Worm (Caenorhabditis elegans) whole organism, early embryonic: Measurements from ENCODE around the gene T22B2.2.

Source experiments
- B0310.2 ChIP-seq: sonication (generic microtip); optimal IDR thresholded peaks from 2 replicates; lab custom pipeline; 2016; ENCODE audit warnings: mild to moderate bottlenecking, missing genetic modification characterization, missing compliant biosample characterization
- F13C5.2 ChIP-seq: sonication (generic microtip); optimal IDR thresholded peaks from 2 replicates; lab custom pipeline; 2017; ENCODE audit warnings: mild to moderate bottlenecking, missing genetic modification characterization, inconsistent platforms, missing compliant biosample characterization
- aly-1 ChIP-seq: sonication (generic microtip); optimal IDR thresholded peaks from 2 replicates; lab custom pipeline; 2016; ENCODE audit warnings: missing genetic modification characterization, missing compliant biosample characterization
- ama-1 ChIP-seq: fragments of 150-350 bp; optimal IDR thresholded peaks from 2 replicates; lab custom pipeline; 2014
- ceh-13 ChIP-seq: fragments of 200-800 bp; sonication (Bioruptor generic); optimal IDR thresholded peaks from 2 replicates; lab custom pipeline; 2018; ENCODE audit warnings: mild to moderate bottlenecking, missing genetic modification characterization, missing compliant biosample characterization
- ceh-36 ChIP-seq: sonication (generic microtip); optimal IDR thresholded peaks from 2 replicates; lab custom pipeline; 2016; ENCODE audit warnings: missing genetic modification characterization, inconsistent platforms, missing compliant biosample characterization
- ets-7 ChIP-seq: sonication (generic microtip); optimal IDR thresholded peaks from 2 replicates; lab custom pipeline; 2016; ENCODE audit warnings: missing genotype, missing genetic modification characterization, missing compliant biosample characterization
- flt-1 ChIP-seq: fragments of 200-800 bp; sonication (Bioruptor generic); IDR thresholded peaks from 2 replicates; pipeline ENCODE4 v1.3.6; 2022; ENCODE audit warnings: missing genetic modification characterization, missing compliant biosample characterization
- hmbx-1 ChIP-seq: sonication (generic microtip); optimal IDR thresholded peaks from 2 replicates; lab custom pipeline; 2016; ENCODE audit warnings: mild to moderate bottlenecking, missing genetic modification characterization, missing compliant biosample characterization
- hmg-4 ChIP-seq: fragments of 200-800 bp; sonication (Bioruptor generic); optimal IDR thresholded peaks from 2 replicates; lab custom pipeline; 2018; ENCODE audit warnings: mild to moderate bottlenecking, missing genetic modification characterization, missing compliant biosample characterization
- hnd-1 ChIP-seq: sonication (generic microtip); optimal IDR thresholded peaks from 2 replicates; lab custom pipeline; 2016; ENCODE audit warnings: missing genetic modification characterization, missing compliant biosample characterization
- pes-1 ChIP-seq: fragments of 200-800 bp; sonication (Bioruptor generic); IDR thresholded peaks from 2 replicates; pipeline ENCODE4 v1.3.6; 2022; ENCODE audit warnings: missing genetic modification reagents, missing genetic modification characterization, missing compliant biosample characterization
- scrt-1 ChIP-seq: fragments of 200-800 bp; sonication (Bioruptor generic); IDR thresholded peaks from 2 replicates; pipeline ENCODE4 v1.3.6; 2022; ENCODE audit warnings: missing genetic modification characterization, missing compliant biosample characterization
- sea-1 ChIP-seq: fragments of 200-800 bp; sonication (Bioruptor generic); conservative IDR thresholded peaks from 2 replicates; pipeline ENCODE4 v1.3.6; 2022; ENCODE audit warnings: missing genetic modification characterization, missing compliant biosample characterization
- tbx-11 ChIP-seq: fragments of 200-800 bp; sonication (Bioruptor generic); IDR thresholded peaks from 2 replicates; pipeline ENCODE4 v1.3.6; 2022; ENCODE audit warnings: missing genetic modification characterization, missing compliant biosample characterization
- tbx-37 ChIP-seq: fragments of 200-800 bp; sonication (Bioruptor generic); conservative IDR thresholded peaks from 2 replicates; pipeline ENCODE4 v1.3.6; 2022; ENCODE audit warnings: missing genetic modification reagents, missing genetic modification characterization, missing compliant biosample characterization
- tra-4 ChIP-seq: sonication (generic microtip); optimal IDR thresholded peaks from 2 replicates; lab custom pipeline; 2017; ENCODE audit warnings: missing genetic modification characterization, missing compliant biosample characterization

T22B2.2 gene

ce11 chrX:3920101-3920500 is at the start of gene T22B2.2:
TSS of gene T22B2.2 (plus strand) at chrX:3920401.
- TF ChIP-seq ceh-13 (GFP tag; lab: Kevin White, UChicago) (no peak), tbx-11 (GFP tag; lab: Robert Waterston, UW) (no peak), hnd-1 (tag; lab: Kevin White, UChicago) (no peak), B0310.2 (no peak), sea-1 (GFP tag; lab: Robert Waterston, UW) (no peak), F13C5.2 (tag; lab: Kevin White, UChicago) (no peak), pes-1 (GFP tag; lab: Robert Waterston, UW) (no peak), hmg-4 (no peak), ama-1 (lab: Kevin White, UChicago) (no peak), tbx-37 (GFP tag; lab: Robert Waterston, UW) (no peak), tra-4 (tag; lab: Kevin White, UChicago) (no peak)

DNA sequence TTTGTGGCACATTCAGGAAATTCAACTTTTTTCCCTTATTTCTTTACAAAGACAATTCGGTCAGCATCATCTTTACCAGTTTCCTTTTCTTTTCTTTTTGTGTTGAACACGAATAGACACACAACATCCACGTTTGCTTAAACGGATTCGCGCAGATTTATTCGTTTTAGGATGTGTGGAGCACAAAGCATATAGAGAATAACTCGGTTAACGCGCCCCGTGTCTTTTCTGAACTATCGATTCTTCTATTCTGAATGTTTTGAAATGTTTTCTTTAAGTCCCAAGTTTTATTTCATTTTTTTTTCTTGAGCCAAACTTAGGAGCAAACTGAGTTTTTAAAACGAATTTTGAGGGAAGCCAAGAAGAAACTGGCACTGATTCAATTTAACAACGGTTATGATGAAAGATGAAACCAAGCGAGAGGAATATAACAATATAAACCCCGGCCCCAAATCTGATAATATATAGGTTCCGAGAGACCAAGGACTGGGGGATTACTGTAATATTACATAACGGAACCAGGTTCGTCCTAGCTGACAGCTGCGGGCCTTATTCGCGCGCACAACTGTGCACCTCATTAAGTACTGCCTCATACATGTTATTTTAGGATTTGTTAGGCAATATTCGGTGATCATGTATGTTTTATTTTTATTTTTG is 48.5 kb upstream of the T22B2.2 start:
- TF ChIP-seq tra-4 (tag; lab: Kevin White, UChicago) (no peak), tbx-11 (GFP tag; lab: Robert Waterston, UW) (no peak), ets-7 (tag; lab: Kevin White, UChicago) (no peak), pes-1 (GFP tag; lab: Robert Waterston, UW) (no peak)

- TF ChIP-seq tbx-37 (GFP tag; lab: Robert Waterston, UW) (no peak), pes-1 (GFP tag; lab: Robert Waterston, UW) (no peak), F13C5.2 (tag; lab: Kevin White, UChicago) (no peak), tra-4 (tag; lab: Kevin White, UChicago) (no peak), hmbx-1 (tag; lab: Kevin White, UChicago) (no peak), hmg-4 (no peak), ceh-13 (GFP tag; lab: Kevin White, UChicago) (no peak), tbx-11 (GFP tag; lab: Robert Waterston, UW) (no peak), hnd-1 (tag; lab: Kevin White, UChicago) (no peak), ceh-36 (tag; lab: Kevin White, UChicago) (no peak)
Observed at ce11 chrX:3873445-3873844, 46.8 kb upstream of the T22B2.2 start, which contains the start of gene lim-4. TSS of gene lim-4 (minus strand) at chrX:3873545.

ce11 chrX:3875714-3876113 is 44.5 kb upstream of the T22B2.2 start:
- TF ChIP-seq F13C5.2 (tag; lab: Kevin White, UChicago) (no peak), scrt-1 (GFP tag; lab: Robert Waterston, UW) (no peak), ceh-36 (tag; lab: Kevin White, UChicago) (no peak), flt-1 (GFP tag; lab: Robert Waterston, UW) (no peak), aly-1 (no peak), tra-4 (tag; lab: Kevin White, UChicago) (no peak), B0310.2 (no peak)

DNA sequence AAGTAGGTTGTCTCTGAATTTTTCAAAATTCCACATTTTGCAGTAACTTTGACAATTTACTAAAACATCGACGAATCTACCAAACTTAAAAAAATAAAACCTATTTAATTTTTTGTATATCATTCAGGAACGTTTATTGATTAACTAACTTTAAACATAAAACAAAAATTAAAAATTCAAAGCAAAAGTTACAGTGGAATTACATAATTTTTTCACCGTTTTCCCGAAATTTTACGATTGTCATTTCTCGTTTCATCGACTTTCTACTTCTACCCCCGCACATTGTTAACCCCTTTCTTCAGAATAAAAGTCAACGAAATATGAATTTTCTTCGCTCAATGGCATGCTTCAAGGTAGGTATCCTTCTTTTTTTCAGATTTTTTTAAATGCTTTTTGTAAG is 42.0 kb upstream of the T22B2.2 start, which contains the start of gene F47F2.1:
F47F2.1 (plus strand) TSS at position 301 of the 400 bp plus-strand sequence.
- TF ChIP-seq ets-7 (tag; lab: Kevin White, UChicago): no peak
- no peak for TF ChIP-seq ceh-36 (tag; lab: Kevin White, UChicago)
- no peak for TF ChIP-seq ceh-13 (GFP tag; lab: Kevin White, UChicago)
- no peak for TF ChIP-seq hmbx-1 (tag; lab: Kevin White, UChicago)
- TF ChIP-seq pes-1 (GFP tag; lab: Robert Waterston, UW): no peak
- no peak for TF ChIP-seq F13C5.2 (tag; lab: Kevin White, UChicago)
- TF ChIP-seq hmg-4: no peak
- TF ChIP-seq tra-4 (tag; lab: Kevin White, UChicago): no peak
- no peak for TF ChIP-seq aly-1
- TF ChIP-seq tbx-37 (GFP tag; lab: Robert Waterston, UW): no peak
- TF ChIP-seq sea-1 (GFP tag; lab: Robert Waterston, UW): no peak
- TF ChIP-seq B0310.2: no peak
- no peak for TF ChIP-seq scrt-1 (GFP tag; lab: Robert Waterston, UW)
- TF ChIP-seq hnd-1 (tag; lab: Kevin White, UChicago): no peak
- TF ChIP-seq ama-1 (lab: Kevin White, UChicago): no peak

ce11 chrX:3887595-3887994 is 32.6 kb upstream of the T22B2.2 start:
- no peak for TF ChIP-seq pes-1 (GFP tag; lab: Robert Waterston, UW)
- TF ChIP-seq hmg-4: peak; percentile 32
- TF ChIP-seq scrt-1 (GFP tag; lab: Robert Waterston, UW): no peak

DNA sequence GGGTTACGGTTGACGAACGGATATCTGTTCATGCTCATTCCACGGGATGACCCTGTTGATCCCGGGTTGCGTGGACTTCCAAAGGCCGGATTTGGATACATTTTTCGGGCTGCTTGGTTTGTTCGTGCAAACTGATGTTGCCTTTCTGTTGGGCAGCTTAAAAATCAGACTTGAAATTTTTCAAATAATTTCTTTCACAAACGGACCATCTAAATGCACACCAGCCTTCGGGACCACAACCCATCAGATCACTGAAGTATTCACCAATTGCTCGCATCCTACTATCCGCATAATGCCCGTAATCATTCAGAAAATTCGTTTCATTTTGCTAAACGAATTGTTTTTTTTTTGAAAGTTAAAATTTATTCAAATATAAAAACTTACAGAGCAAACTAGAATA is 24.6 kb upstream of the T22B2.2 start, which contains the start of gene F47F2.3:
F47F2.3 (minus strand) TSS at position 101 of the 400 bp plus-strand sequence.
- TF ChIP-seq tbx-37 (GFP tag; lab: Robert Waterston, UW) (no peak), sea-1 (GFP tag; lab: Robert Waterston, UW) (no peak), hmg-4 (no peak), aly-1 (no peak), scrt-1 (GFP tag; lab: Robert Waterston, UW) (no peak), ama-1 (lab: Kevin White, UChicago) (no peak), ets-7 (tag; lab: Kevin White, UChicago) (no peak), ceh-36 (tag; lab: Kevin White, UChicago) (no peak), F13C5.2 (tag; lab: Kevin White, UChicago) (no peak), hnd-1 (tag; lab: Kevin White, UChicago) (no peak), pes-1 (GFP tag; lab: Robert Waterston, UW) (no peak), B0310.2 (no peak)
